Worm (Caenorhabditis elegans): ENCODE measurements around the gene ppm-2.
A peak's percentile ranks its signal among the peaks of the same experiment; 100 is the strongest.

Gene ppm-2

ce11 chrIII:4616071-4616571, 34.2 kb upstream of the ppm-2 start, which contains the start of gene lips-3:
Gene lips-3, plus strand, starts transcription at chrIII:4616528.
- TF ChIP-seq unc-62 (GFP tag; optimal IDR thresholded peaks at IDR 0.05) (peak; percentile 7), flh-1 (GFP tag; optimal IDR thresholded peaks at IDR 0.05) (no peak), sem-2 (GFP tag; optimal IDR thresholded peaks at IDR 0.05) (no peak)

ce11 chrIII:4622375-4623130, 27.7 kb upstream of the ppm-2 start, which contains the start of gene lron-5:
Gene lron-5, plus strand, starts transcription at chrIII:4623029.
- TF ChIP-seq ces-1 (GFP tag; optimal IDR thresholded peaks at IDR 0.05), result peak; percentile 62
- TF ChIP-seq mab-5 (tag; optimal IDR thresholded peaks at IDR 0.05), result no peak

- no peak for TF ChIP-seq elt-3 (tag; optimal IDR thresholded peaks at IDR 0.05)
- no peak for TF ChIP-seq mep-1 (tag; optimal IDR thresholded peaks at IDR 0.05)
- no peak for TF ChIP-seq sptf-1 (tag; optimal IDR thresholded peaks at IDR 0.05)
- no peak for TF ChIP-seq ceh-39 (tag; optimal IDR thresholded peaks at IDR 0.05)
- TF ChIP-seq snpc-4 (tag; optimal IDR thresholded peaks at IDR 0.05), result no peak
- TF ChIP-seq nhr-237 (tag; optimal IDR thresholded peaks at IDR 0.05), result no peak
- TF ChIP-seq drap-1 (GFP tag; optimal IDR thresholded peaks at IDR 0.05), result peak; percentile 28
- peak; percentile 37 for TF ChIP-seq cnd-1 (tag; optimal IDR thresholded peaks at IDR 0.05)
- no peak for TF ChIP-seq ztf-11 (tag; optimal IDR thresholded peaks at IDR 0.05)
- TF ChIP-seq M03D4.4 (tag; optimal IDR thresholded peaks at IDR 0.05), result peak; percentile 52
- TF ChIP-seq lin-13 (tag; optimal IDR thresholded peaks at IDR 0.05), result no peak
- no peak for TF ChIP-seq lsy-2 (tag; optimal IDR thresholded peaks at IDR 0.05)
- TF ChIP-seq nhr-76 (tag; optimal IDR thresholded peaks at IDR 0.05), result no peak
- TF ChIP-seq nhr-28 (tag; optimal IDR thresholded peaks at IDR 0.05), result no peak
- TF ChIP-seq unc-120 (tag; optimal IDR thresholded peaks at IDR 0.05; ENCODE audit: poor library complexity, severe bottlenecking), result no peak
- TF ChIP-seq hlh-1 (tag; optimal IDR thresholded peaks at IDR 0.05), result no peak
- TF ChIP-seq ceh-83 (GFP tag; optimal IDR thresholded peaks at IDR 0.05), result no peak
- no peak for TF ChIP-seq unc-39 (tag; optimal IDR thresholded peaks at IDR 0.05)
- no peak for TF ChIP-seq unc-62 (GFP tag; optimal IDR thresholded peaks at IDR 0.05)
- no peak for TF ChIP-seq lin-32 (GFP tag; optimal IDR thresholded peaks at IDR 0.05)
- TF ChIP-seq zip-8 (tag; optimal IDR thresholded peaks at IDR 0.05), result no peak
- TF ChIP-seq ces-1 (GFP tag; optimal IDR thresholded peaks at IDR 0.05), result no peak
- TF ChIP-seq tbx-8 (GFP tag; optimal IDR thresholded peaks at IDR 0.05), result no peak
- no peak for TF ChIP-seq mab-5 (tag; optimal IDR thresholded peaks at IDR 0.05)
- TF ChIP-seq mls-2 (tag; optimal IDR thresholded peaks at IDR 0.05), result no peak
- TF ChIP-seq blmp-1 (tag; optimal IDR thresholded peaks at IDR 0.05), result no peak
- no peak for TF ChIP-seq pha-4 (tag; optimal IDR thresholded peaks at IDR 0.05)
- TF ChIP-seq elt-1 (tag; optimal IDR thresholded peaks at IDR 0.05; ENCODE audit: borderline replicate concordance, insufficient read depth), result no peak
- TF ChIP-seq nhr-12 (tag; optimal IDR thresholded peaks at IDR 0.05), result no peak
- TF ChIP-seq sem-2 (GFP tag; optimal IDR thresholded peaks at IDR 0.05), result peak; percentile 53
- TF ChIP-seq flh-1 (GFP tag; optimal IDR thresholded peaks at IDR 0.05), result no peak
- no peak for TF ChIP-seq nhr-2 (tag; optimal IDR thresholded peaks at IDR 0.05)
- TF ChIP-seq bed-3 (GFP tag; optimal IDR thresholded peaks at IDR 0.05), result no peak
- TF ChIP-seq ceh-43 (GFP tag; optimal IDR thresholded peaks at IDR 0.05), result no peak
These were observed 24.0 kb upstream of the ppm-2 start for ce11 chrIII:4626148-4626922.

DNA sequence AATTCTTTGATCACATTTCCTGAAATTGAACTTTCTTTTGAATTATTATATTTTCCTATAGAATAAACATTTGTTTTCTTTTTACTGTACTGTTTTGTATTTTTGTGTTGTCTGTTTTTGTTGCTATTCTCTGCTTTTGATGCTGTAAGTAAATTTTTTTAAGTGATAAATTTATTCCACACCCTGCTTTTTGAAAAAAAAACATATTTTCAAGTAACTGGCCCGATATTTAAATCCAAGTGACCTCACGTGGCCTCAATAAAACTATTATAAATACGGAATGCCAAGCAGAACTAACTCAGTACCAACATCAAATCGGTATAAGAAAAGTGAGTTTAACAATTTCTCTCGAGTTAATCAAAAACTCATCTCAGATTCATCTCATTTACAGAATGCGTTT, 22.1 kb upstream of the ppm-2 start, which contains the start of gene clec-151:
TSS of gene clec-151 (plus strand) at position 301 of the 400 bp plus-strand sequence.
- TF ChIP-seq blmp-1 (tag; optimal IDR thresholded peaks at IDR 0.05), result no peak
- TF ChIP-seq hlh-1 (tag; optimal IDR thresholded peaks at IDR 0.05), result no peak
- no peak for TF ChIP-seq unc-62 (GFP tag; optimal IDR thresholded peaks at IDR 0.05)
- TF ChIP-seq lsy-2 (tag; optimal IDR thresholded peaks at IDR 0.05), result no peak
- TF ChIP-seq nhr-12 (tag; optimal IDR thresholded peaks at IDR 0.05), result no peak
- TF ChIP-seq elt-1 (tag; optimal IDR thresholded peaks at IDR 0.05; ENCODE audit: borderline replicate concordance, insufficient read depth), result no peak
- no peak for TF ChIP-seq ceh-43 (GFP tag; optimal IDR thresholded peaks at IDR 0.05)
- no peak for TF ChIP-seq mep-1 (tag; optimal IDR thresholded peaks at IDR 0.05)
- TF ChIP-seq ham-2 (GFP tag; optimal IDR thresholded peaks at IDR 0.05), result no peak
- TF ChIP-seq nhr-28 (tag; optimal IDR thresholded peaks at IDR 0.05), result no peak
- TF ChIP-seq ceh-39 (tag; optimal IDR thresholded peaks at IDR 0.05), result no peak
- no peak for TF ChIP-seq tbx-8 (GFP tag; optimal IDR thresholded peaks at IDR 0.05)
- TF ChIP-seq mls-2 (tag; optimal IDR thresholded peaks at IDR 0.05), result no peak
- TF ChIP-seq snpc-4 (tag; optimal IDR thresholded peaks at IDR 0.05), result no peak
- no peak for TF ChIP-seq nhr-2 (tag; optimal IDR thresholded peaks at IDR 0.05)
- no peak for TF ChIP-seq lin-13 (tag; optimal IDR thresholded peaks at IDR 0.05)
- TF ChIP-seq ceh-83 (GFP tag; optimal IDR thresholded peaks at IDR 0.05), result no peak
